Fruit fly (Drosophila melanogaster): ENCODE results near the gene Wnk.

Wnk gene

DNA sequence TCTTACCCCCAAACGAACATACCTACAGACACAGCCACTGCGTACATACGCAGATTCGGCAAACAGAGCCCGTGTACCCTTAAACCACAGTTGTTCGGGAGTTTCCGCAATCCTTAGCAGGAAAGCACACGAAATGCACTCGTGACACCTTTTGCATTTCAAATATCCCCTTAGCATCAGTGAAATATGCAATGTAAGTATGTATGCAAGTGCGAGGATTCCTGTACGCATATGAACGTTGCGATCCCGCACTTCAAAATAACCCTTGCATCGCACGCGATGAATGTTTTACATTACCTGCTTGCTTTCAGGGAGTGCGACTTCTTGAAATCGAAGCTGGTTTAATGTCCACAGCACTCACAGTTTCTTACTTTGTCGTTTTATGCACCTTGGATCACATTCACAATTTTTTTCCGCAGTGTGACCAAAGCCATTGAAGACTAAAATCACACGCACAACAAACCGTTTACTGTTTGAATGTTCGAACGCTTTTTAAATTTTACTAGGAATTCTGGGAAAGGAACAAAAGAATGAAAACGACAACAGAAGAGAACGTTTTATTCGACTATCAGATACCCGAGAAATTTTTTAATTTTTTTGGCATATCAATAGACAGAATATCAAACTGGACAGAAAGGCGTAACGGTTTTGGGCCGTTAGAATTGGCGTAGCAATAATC is 21.3 kb downstream of the Wnk start, which contains the start of gene Mkrn1 (continued):
- peak; percentile 41; the same call in 1 of the 2 replicates for TF ChIP-seq unc-4 (GFP tag; IDR thresholded peaks at IDR 0.05; ENCODE audit: partially characterized antibody)
- TF ChIP-seq CTCF (GFP tag; optimal IDR thresholded peaks at IDR 0.05), result peak; percentile 12
- TF ChIP-seq D (optimal IDR thresholded peaks at IDR 0.05), result peak; percentile 67
- no peak for TF ChIP-seq D (GFP tag; optimal IDR thresholded peaks at IDR 0.05)
- peak; percentile 94 for TF ChIP-seq tna (GFP tag; IDR thresholded peaks at IDR 0.05; ENCODE audit: partially characterized antibody)
- TF ChIP-seq Med (GFP tag), result no peak
- no peak for TF ChIP-seq rib (GFP tag; IDR thresholded peaks at IDR 0.05)
- no peak for TF ChIP-seq Hmx (GFP tag; optimal IDR thresholded peaks at IDR 0.05)
- TF ChIP-seq CG9609 (GFP tag; optimal IDR thresholded peaks at IDR 0.05), result no peak
- TF ChIP-seq CG11093 (GFP tag; IDR thresholded peaks at IDR 0.05), result no peak
- no peak for TF ChIP-seq CG3281 (GFP tag; optimal IDR thresholded peaks at IDR 0.05)
- TF ChIP-seq pita (GFP tag; optimal IDR thresholded peaks at IDR 0.05), result no peak
- TF ChIP-seq CG15269 (tag; optimal IDR thresholded peaks at IDR 0.05), result no peak
- peak in 1 of 2 experiments; percentile 21 for TF ChIP-seq Pdp1 (GFP tag; optimal IDR thresholded peaks at IDR 0.05)
- TF ChIP-seq mam (GFP tag; optimal IDR thresholded peaks at IDR 0.05), result no peak
- TF ChIP-seq Kr (GFP tag; optimal IDR thresholded peaks at IDR 0.05), result no peak
- no peak for TF ChIP-seq ken (GFP tag; IDR thresholded peaks at IDR 0.05)
- TF ChIP-seq ttk (GFP tag; IDR thresholded peaks at IDR 0.05), result no peak
- TF ChIP-seq Doc3 (GFP tag; IDR thresholded peaks at IDR 0.05; ENCODE audit: partially characterized antibody), result peak; percentile 29; the same call in 1 of the 3 replicates
- TF ChIP-seq CG7372 (GFP tag; IDR thresholded peaks at IDR 0.05), result no peak
- TF ChIP-seq hb (GFP tag; IDR thresholded peaks at IDR 0.05; ENCODE audit: partially characterized antibody), result peak; percentile 90
- TF ChIP-seq sob (GFP tag; IDR thresholded peaks at IDR 0.05), result no peak
- no peak for TF ChIP-seq Abd-B (GFP tag; optimal IDR thresholded peaks at IDR 0.05)
- peak; percentile 89 for TF ChIP-seq nerfin-1 (tag; optimal IDR thresholded peaks at IDR 0.05)
- TF ChIP-seq CG6791 (GFP tag; IDR thresholded peaks at IDR 0.05; ENCODE audit: partially characterized antibody), result peak; percentile 94
- peak; percentile 47 for TF ChIP-seq CG17829 (tag; optimal IDR thresholded peaks at IDR 0.05)
- 0 out of 4 replicates have a peak, but pooled peaks have one; percentile 71 for TF ChIP-seq chinmo (GFP tag; IDR thresholded peaks at IDR 0.05; ENCODE audit: partially characterized antibody)
- TF ChIP-seq Poxn (GFP tag; IDR thresholded peaks at IDR 0.05), result no peak
- no peak for TF ChIP-seq hth (optimal IDR thresholded peaks at IDR 0.05)
- no peak for TF ChIP-seq disco-r (GFP tag; optimal IDR thresholded peaks at IDR 0.05)
- TF ChIP-seq caup (GFP tag; optimal IDR thresholded peaks at IDR 0.05; ENCODE audit: severe bottlenecking), result no peak
- TF ChIP-seq Dll (GFP tag; IDR thresholded peaks at IDR 0.05; ENCODE audit: partially characterized antibody), result peak; percentile 63; the same call in 3 of the 4 replicates
- TF ChIP-seq wor (GFP tag; IDR thresholded peaks at IDR 0.05), result no peak
- TF ChIP-seq pfk (GFP tag; optimal IDR thresholded peaks at IDR 0.05), result peak; percentile 94
- TF ChIP-seq NC2β (GFP tag; optimal IDR thresholded peaks at IDR 0.05), result peak; percentile 32
- peak; percentile 43 for TF ChIP-seq CG3995 (GFP tag; optimal IDR thresholded peaks at IDR 0.05)
- no peak for TF ChIP-seq fd96Cb (tag; optimal IDR thresholded peaks at IDR 0.05)
- peak; percentile 52; the same call in 2 of the 3 replicates for TF ChIP-seq row (GFP tag; IDR thresholded peaks at IDR 0.05)
- no peak for TF ChIP-seq Tbp (GFP tag; optimal IDR thresholded peaks at IDR 0.05)
- TF ChIP-seq CG4617 (GFP tag; optimal IDR thresholded peaks at IDR 0.05; ENCODE audit: borderline replicate concordance), result peak; percentile 96
- TF ChIP-seq fu2 (GFP tag; optimal IDR thresholded peaks at IDR 0.05), result no peak
- TF ChIP-seq CG6175 (GFP tag; IDR thresholded peaks at IDR 0.05), result no peak
- TF ChIP-seq CG7963 (GFP tag; IDR thresholded peaks at IDR 0.05; ENCODE audit: partially characterized antibody), result peak; percentile 90
- TF ChIP-seq MBD-R2 (GFP tag; IDR thresholded peaks at IDR 0.05), result peak; percentile 65
- peak; percentile 26 for TF ChIP-seq Sin3A (optimal IDR thresholded peaks at IDR 0.05)
- TF ChIP-seq CG31365 (tag; optimal IDR thresholded peaks at IDR 0.05), result no peak
- TF ChIP-seq stwl (tag; optimal IDR thresholded peaks at IDR 0.05), result peak; percentile 78
- no peak for TF ChIP-seq CG31441 (GFP tag; IDR thresholded peaks at IDR 0.05)
